Worm (Caenorhabditis elegans): ENCODE measurements around the gene ZC412.3.

- TF ChIP-seq tab-1 (GFP tag; IDR thresholded peaks at IDR 0.05) (no peak), med-1 (GFP tag; optimal IDR thresholded peaks at IDR 0.05; ENCODE audit: insufficient read depth) (no peak), ztf-23 (GFP tag; IDR thresholded peaks at IDR 0.05) (no peak), flt-1 (GFP tag; IDR thresholded peaks at IDR 0.05) (no peak), klf-2 (GFP tag; conservative IDR thresholded peaks at IDR 0.05) (no peak), T22C8.4 (GFP tag; IDR thresholded peaks at IDR 0.05) (no peak), cog-1 (tag; optimal IDR thresholded peaks at IDR 0.05) (no peak), ref-1 (GFP tag; conservative IDR thresholded peaks at IDR 0.05) (no peak)
These were observed 24.2 kb upstream of the ZC412.3 start, which contains the start of gene mpst-3 for ce11 chrV:14895557-14895956.
